Worm (Caenorhabditis elegans) whole organism, L4/young adult: Measurements from ENCODE around the gene ZC190.6.

Experiments used
- W03F9.2 ChIP-seq: fragments of 150-350 bp; optimal IDR thresholded peaks from 2 replicates; lab custom pipeline; 2014; ENCODE audit warnings: missing biosample characterization, missing genetic modification characterization
- dao-5 ChIP-seq: sonication (generic microtip); optimal IDR thresholded peaks from 2 replicates; lab custom pipeline; 2016; ENCODE audit warnings: missing genotype, missing genetic modification characterization, moderate library complexity, missing compliant biosample characterization
- him-1 ChIP-seq: sonication (generic microtip); optimal IDR thresholded peaks from 2 replicates; lab custom pipeline; 2016; ENCODE audit warnings: missing genotype, missing genetic modification reagents, missing genetic modification characterization, missing compliant biosample characterization

- TF ChIP-seq him-1 (tag; lab: Kevin White, UChicago) (no peak), W03F9.2 (no peak), dao-5 (tag; lab: Kevin White, UChicago) (no peak)
Measured at ce11 chrV:8686764-8687163, 9.7 kb upstream of the ZC190.6 start, which contains the start of gene ZC190.7.
